Fruit fly (Drosophila melanogaster) whole organism, wandering third instar larva: ENCODE measurements around the gene Gp93.

Experiments used
- CG32264 ChIP-seq: fragments of 200-800 bp; sonication (Bioruptor generic); optimal IDR thresholded peaks from 2 replicates; lab custom pipeline; 2016; ENCODE audit warnings: missing biosample characterization, missing genetic modification characterization
- Dfd ChIP-seq: fragments of >200 bp; optimal IDR thresholded peaks from 2 replicates; lab custom pipeline; 2017; ENCODE audit warnings: missing biosample characterization, missing genetic modification characterization
- HLH106 ChIP-seq: fragments of 200-800 bp; optimal IDR thresholded peaks from 3 replicates; lab custom pipeline; 2019; ENCODE audit warnings: missing biosample characterization, mild to moderate bottlenecking, missing genetic modification characterization, moderate library complexity
- Hr78 ChIP-seq: fragments of >200 bp; optimal IDR thresholded peaks from 2 replicates; lab custom pipeline; 2017; ENCODE audit warnings: missing biosample characterization, missing genetic modification characterization
- Hr83 ChIP-seq: fragments of 200-300 bp; sonication (Bioruptor generic); optimal IDR thresholded peaks from 2 replicates; lab custom pipeline; 2016; ENCODE audit warnings: missing biosample characterization, mild to moderate bottlenecking, missing genetic modification characterization, moderate library complexity; ENCODE audit not compliant: poor library complexity, severe bottlenecking
- Jra ChIP-seq: sonication (Bioruptor generic); optimal IDR thresholded peaks from 2 replicates; lab custom pipeline; 2016; ENCODE audit warnings: missing biosample characterization, missing genetic modification characterization
- Myc ChIP-seq: fragments of >200 bp; optimal IDR thresholded peaks from 2 replicates; lab custom pipeline; 2017
- OdsH ChIP-seq: fragments of 200-800 bp; sonication (Bioruptor generic); optimal IDR thresholded peaks from 2 replicates; lab custom pipeline; 2016; ENCODE audit warnings: missing biosample characterization, mild to moderate bottlenecking, missing genetic modification characterization
- Rel ChIP-seq, 2 experiments: fragments of 200-800 bp; sonication (Bioruptor generic) in 1 of 2; optimal IDR thresholded peaks; 2 replicates in 1 of 2; 3 replicates in 1 of 2; lab custom pipeline; 2016 to 2019; ENCODE audit warnings: mild to moderate bottlenecking in 2 of 2, missing biosample characterization in 2 of 2, missing genetic modification characterization in 2 of 2, moderate library complexity in 1 of 2
- Sp1 ChIP-seq: fragments of 200-800 bp; sonication (Bioruptor generic); optimal IDR thresholded peaks from 3 replicates; lab custom pipeline; 2019; ENCODE audit warnings: missing biosample characterization, mild to moderate bottlenecking, missing genetic modification characterization, moderate library complexity
- Vsx2 ChIP-seq: fragments of 200-300, 225-300 bp; sonication (Bioruptor generic); optimal IDR thresholded peaks from 2 replicates; lab custom pipeline; 2018; ENCODE audit warnings: missing biosample characterization, missing genetic modification characterization; ENCODE audit not compliant: partially characterized antibody
- brk ChIP-seq: fragments of 200-800 bp; sonication (Bioruptor generic); optimal IDR thresholded peaks from 2 replicates; lab custom pipeline; 2016; ENCODE audit warnings: missing biosample characterization, mild to moderate bottlenecking, missing genetic modification characterization
- dl ChIP-seq, 2 experiments: fragments of 175-275, 200-275 bp in 1 of 2; fragments of 200-275 bp in 1 of 2; sonication (Bioruptor generic); optimal IDR thresholded peaks; lab custom pipeline; 2018; ENCODE audit warnings: mild to moderate bottlenecking in 2 of 2, missing biosample characterization in 2 of 2, missing genetic modification characterization in 2 of 2, moderate library complexity in 2 of 2; ENCODE audit not compliant: partially characterized antibody in 2 of 2, insufficient read depth in 1 of 2
- dmrt93B ChIP-seq: fragments of 200-800 bp; sonication (Bioruptor generic); optimal IDR thresholded peaks from 2 replicates; lab custom pipeline; 2018; ENCODE audit warnings: missing biosample characterization, mild to moderate bottlenecking, missing genetic modification characterization
- dsf ChIP-seq: sonication (Bioruptor generic); optimal IDR thresholded peaks from 2 replicates; lab custom pipeline; 2016; ENCODE audit warnings: missing biosample characterization, missing genetic modification characterization, borderline replicate concordance
- foxo ChIP-seq, 2 experiments: fragments of 200-800 bp; sonication (Bioruptor generic); optimal IDR thresholded peaks; 2 replicates in 1 of 2; 3 replicates in 1 of 2; lab custom pipeline; 2016 to 2017; ENCODE audit warnings: missing biosample characterization in 2 of 2, missing genetic modification characterization in 2 of 2
- h ChIP-seq: fragments of 200-800 bp; sonication (Bioruptor generic); optimal IDR thresholded peaks from 3 replicates; lab custom pipeline; 2016; ENCODE audit warnings: missing biosample characterization, mild to moderate bottlenecking, missing genetic modification characterization
- jim ChIP-seq: fragments of 175-275, 200-325 bp; sonication (Bioruptor generic); optimal IDR thresholded peaks from 2 replicates; lab custom pipeline; 2016; ENCODE audit warnings: missing biosample characterization, mild to moderate bottlenecking, missing genetic modification characterization
- pan ChIP-seq: fragments of >200 bp; optimal IDR thresholded peaks from 2 replicates; lab custom pipeline; 2017
- rgr ChIP-seq: fragments of 200-800 bp; sonication (Bioruptor generic); optimal IDR thresholded peaks from 3 replicates; lab custom pipeline; 2016; ENCODE audit warnings: missing biosample characterization, mild to moderate bottlenecking, missing genetic modification characterization
- sage ChIP-seq: fragments of 200-800 bp; sonication (Bioruptor generic); optimal IDR thresholded peaks from 2 replicates; lab custom pipeline; 2016; ENCODE audit warnings: missing biosample characterization, mild to moderate bottlenecking, missing genetic modification characterization
- sv ChIP-seq: fragments of 200-800 bp; sonication (Bioruptor generic); optimal IDR thresholded peaks from 3 replicates; lab custom pipeline; 2016; ENCODE audit warnings: missing biosample characterization, missing genetic modification characterization
- woc ChIP-seq: sonication (Bioruptor generic); optimal IDR thresholded peaks from 2 replicates; lab custom pipeline; 2016; ENCODE audit warnings: missing biosample characterization, mild to moderate bottlenecking, missing genetic modification characterization

Gene Gp93

DNA sequence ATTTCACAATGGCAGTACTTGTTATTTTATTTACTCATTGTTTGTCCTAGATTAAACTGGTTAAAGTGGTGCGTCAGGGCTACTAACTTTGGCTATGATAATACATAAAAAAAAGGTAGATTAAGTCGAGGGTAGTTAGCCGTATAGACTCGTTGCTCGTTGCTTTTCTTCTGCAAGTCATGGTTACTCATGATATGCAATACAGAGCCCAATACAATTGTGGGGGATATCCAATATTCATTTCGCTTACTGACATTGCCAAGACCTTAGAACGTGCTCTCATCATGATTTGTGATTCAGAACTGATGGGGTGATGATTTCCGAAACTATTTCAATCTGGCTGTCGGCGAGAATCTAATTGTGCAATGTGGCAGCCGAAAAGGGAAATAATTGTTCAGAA lies 3.1 kb upstream of the Gp93 start:
- TF ChIP-seq sage (GFP tag; lab: Kevin White, UChicago) (no peak), Rel (GFP tag; optimal IDR thresholded peaks at IDR 0.05; lab: Kevin White, UChicago) (no peak), Rel (tag; optimal IDR thresholded peaks at IDR 0.05; lab: Kevin White, UChicago) (peak; percentile 88), Dfd (GFP tag; lab: Kevin White, UChicago) (no peak), Hr78 (GFP tag; lab: Kevin White, UChicago) (no peak), CG32264 (GFP tag; lab: Kevin White, UChicago) (no peak), rgr (GFP tag; lab: Kevin White, UChicago) (no peak)

DNA sequence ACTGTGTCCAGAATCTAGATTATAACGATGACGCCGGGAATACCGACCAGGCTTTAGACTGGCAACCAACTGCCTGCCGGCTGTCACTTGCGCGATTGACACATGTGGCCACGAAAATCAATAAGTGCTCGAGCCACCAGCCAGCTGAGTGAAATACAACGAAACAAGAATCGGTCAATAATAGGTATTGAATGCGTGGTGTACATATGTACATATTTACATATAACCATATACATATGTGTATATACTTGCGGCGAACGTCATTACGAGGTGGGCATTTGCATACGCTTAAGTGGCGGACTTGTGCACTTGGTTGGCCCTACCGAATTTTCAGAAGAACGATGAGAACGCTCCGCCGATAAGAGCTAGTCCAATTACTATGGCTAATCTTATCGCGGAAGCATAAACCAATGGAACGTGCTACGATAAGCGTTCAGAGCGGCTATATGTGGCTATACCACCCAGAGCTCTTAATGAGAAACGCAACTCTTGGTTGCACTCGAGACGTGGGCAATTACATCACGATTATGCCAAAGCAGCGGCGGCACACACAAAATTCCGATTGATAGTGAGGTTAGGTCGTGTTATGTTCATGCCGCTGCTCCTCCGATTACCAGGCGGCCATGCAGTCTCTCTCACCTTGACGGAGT lies 1.8 kb upstream of the Gp93 start:
- TF ChIP-seq h (GFP tag; lab: Kevin White, UChicago) (peak; percentile 48), dl (GFP tag; optimal IDR thresholded peaks at IDR 0.05; lab: Kevin White, UChicago; ENCODE audit: insufficient read depth in 1 of 2, partially characterized antibody in 2 of 2) (no peak), rgr (GFP tag; lab: Kevin White, UChicago) (peak; percentile 47), Hr83 (GFP tag; lab: Kevin White, UChicago) (no peak), dmrt93B (GFP tag; lab: Kevin White, UChicago) (no peak), CG32264 (GFP tag; lab: Kevin White, UChicago) (no peak), sv (GFP tag; lab: Kevin White, UChicago) (no peak)

DNA sequence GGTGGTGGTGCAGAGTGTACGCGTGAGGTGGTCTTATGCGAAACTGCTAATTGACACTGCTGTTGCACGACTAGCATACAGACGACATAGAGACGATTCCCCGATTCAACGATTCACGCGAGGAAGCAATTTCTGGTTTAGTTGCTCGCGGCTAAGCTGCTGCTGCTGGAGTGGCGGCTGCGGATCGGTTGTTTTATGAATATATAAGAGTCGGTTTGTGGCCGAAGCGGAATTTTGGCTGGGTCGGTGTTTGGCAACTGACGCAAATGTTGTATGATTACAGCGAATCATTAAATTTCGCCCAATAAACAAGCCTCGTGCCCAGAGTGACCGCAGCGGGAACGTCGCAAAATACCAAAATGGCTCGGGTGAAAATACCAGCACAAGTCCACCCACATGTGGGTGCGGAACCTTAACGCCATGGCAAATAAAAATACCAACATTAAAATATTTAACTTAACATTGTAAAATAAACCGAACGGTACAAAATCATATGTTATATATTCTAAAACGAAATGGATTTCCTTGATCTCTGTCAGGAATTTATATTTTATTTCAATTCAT lies 747 bp upstream of the Gp93 start, which contains the start of gene mfrn:
Gene mfrn (minus strand): TSS at position 340 of the 564 bp plus-strand sequence.
- TF ChIP-seq Rel (GFP tag; optimal IDR thresholded peaks at IDR 0.05; lab: Kevin White, UChicago) = no peak
- TF ChIP-seq Rel (tag; optimal IDR thresholded peaks at IDR 0.05; lab: Kevin White, UChicago) = peak; percentile 7
- TF ChIP-seq HLH106 = no peak
- no peak for TF ChIP-seq brk (GFP tag; lab: Kevin White, UChicago)
- peak; percentile 22 for TF ChIP-seq Myc
- TF ChIP-seq, all 38 proteins: peak for 2

DNA sequence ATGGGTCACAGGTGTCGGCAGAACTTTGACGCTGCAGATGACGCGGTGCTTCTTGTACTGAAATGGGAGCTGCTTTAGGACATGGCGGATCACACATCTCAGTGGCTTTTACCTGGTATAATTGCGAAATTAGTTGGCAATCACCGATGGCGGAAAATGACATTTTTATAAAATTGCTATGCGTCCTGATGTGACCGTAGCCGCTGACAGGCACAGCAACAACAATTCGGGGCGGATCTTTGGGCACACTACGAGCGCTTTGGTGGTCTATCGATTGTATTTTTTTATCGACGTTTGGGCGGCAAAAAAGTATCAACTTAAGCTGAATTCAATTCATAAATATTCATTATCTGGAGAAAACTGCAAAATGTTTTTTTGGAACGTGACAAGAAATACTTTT lies 5.4 kb downstream of the Gp93 start, which contains the start of gene CG4951:
Gene CG4951 (minus strand): TSS at position 223 of the 400 bp plus-strand sequence.
- no peak for TF ChIP-seq HLH106
- no peak for TF ChIP-seq h (GFP tag; lab: Kevin White, UChicago)
- no peak for TF ChIP-seq dsf (GFP tag; lab: Kevin White, UChicago)
- TF ChIP-seq woc (GFP tag; lab: Kevin White, UChicago) = no peak
- no peak for TF ChIP-seq Jra (GFP tag; lab: Kevin White, UChicago)
- TF ChIP-seq Hr78 (GFP tag; lab: Kevin White, UChicago) = no peak
- no peak for TF ChIP-seq Vsx2 (GFP tag; lab: Kevin White, UChicago)
- TF ChIP-seq Hr83 (GFP tag; lab: Kevin White, UChicago) = no peak
- TF ChIP-seq Dfd (GFP tag; lab: Kevin White, UChicago) = no peak
- TF ChIP-seq, all 38 proteins: peak for 0

DNA sequence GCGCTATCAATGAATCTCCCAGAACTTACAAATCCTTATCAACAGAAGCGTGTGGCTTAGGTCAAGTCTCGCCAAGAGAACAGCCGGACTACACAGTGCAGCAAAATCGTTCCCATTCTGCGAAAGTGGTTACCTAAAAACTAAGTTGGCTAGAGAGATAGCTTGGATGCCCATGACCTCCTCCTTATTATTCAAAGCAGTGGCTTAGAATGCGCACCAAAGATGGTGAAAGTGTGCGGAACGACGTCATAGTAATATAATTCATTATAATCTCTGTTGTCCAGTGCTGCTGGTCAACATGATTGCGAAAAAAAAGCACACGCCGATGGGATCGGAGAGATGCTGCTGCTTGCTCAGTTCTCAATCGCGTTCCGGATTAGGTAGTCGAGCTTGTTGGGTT lies 6.0 kb downstream of the Gp93 start, which contains the start of gene Nep7:
Gene Nep7 (plus strand): TSS at position 385 of the 400 bp plus-strand sequence.
- TF ChIP-seq Sp1 = no peak
- peak; percentile 10 for TF ChIP-seq HLH106
- TF ChIP-seq Dfd (GFP tag; lab: Kevin White, UChicago) = no peak
- TF ChIP-seq OdsH (GFP tag; lab: Kevin White, UChicago) = no peak
- no peak for TF ChIP-seq pan (lab: Kevin White, UChicago)
- no peak for TF ChIP-seq jim (GFP tag; lab: Kevin White, UChicago)
- TF ChIP-seq Hr83 (GFP tag; lab: Kevin White, UChicago) = no peak
- TF ChIP-seq foxo (GFP tag; optimal IDR thresholded peaks at IDR 0.05; lab: Kevin White, UChicago) = no peak
- no peak for TF ChIP-seq Rel (GFP tag; optimal IDR thresholded peaks at IDR 0.05; lab: Kevin White, UChicago)
- peak; percentile 82 for TF ChIP-seq Rel (tag; optimal IDR thresholded peaks at IDR 0.05; lab: Kevin White, UChicago)
- no peak for TF ChIP-seq rgr (GFP tag; lab: Kevin White, UChicago)

DNA sequence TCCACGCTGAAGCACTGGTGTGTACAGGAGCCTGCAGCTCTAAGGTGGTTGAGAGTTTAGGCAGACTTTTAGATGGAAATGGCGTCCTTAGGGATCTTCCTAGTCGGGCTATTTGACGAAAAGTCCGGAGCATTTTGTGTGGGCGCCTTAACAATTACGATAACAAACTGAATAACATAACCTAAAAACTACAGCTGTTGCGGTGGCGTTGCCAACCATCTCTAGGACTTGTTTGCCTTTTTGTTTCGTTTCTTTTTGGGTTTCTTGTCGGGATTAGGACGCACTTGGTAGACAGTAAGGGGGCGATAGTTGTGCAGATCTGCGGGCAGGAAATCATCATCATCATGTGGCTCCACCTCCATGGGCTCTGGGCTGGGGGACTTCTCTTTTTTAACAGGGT lies 9.5 kb downstream of the Gp93 start:
- TF ChIP-seq dsf (GFP tag; lab: Kevin White, UChicago) = no peak
- TF ChIP-seq, all 38 proteins: peak for 0
